Fruit fly (Drosophila melanogaster): ENCODE results near the gene CG9837.

dm6 chr3R:8806104-8806503 is 7.3 kb downstream of the CG9837 start, which contains the start of gene hng2:
- TF ChIP-seq tj (GFP tag; optimal IDR thresholded peaks at IDR 0.05) (no peak), toe (GFP tag; optimal IDR thresholded peaks at IDR 0.05) (no peak), CG11617 (GFP tag; optimal IDR thresholded peaks at IDR 0.05) (no peak)
